Fruit fly (Drosophila melanogaster) whole organism, adult: ENCODE results near the gene CG12592.
"Not testable (repeated sequence)": the region's sequence is repeated elsewhere in the genome, so short reads cannot be mapped to it uniquely, and the experiment has no call there.

Experiments used
- Hr96 ChIP-seq: fragments of 200-800 bp; sonication (Bioruptor generic); optimal IDR thresholded peaks from 2 replicates; lab custom pipeline; 2016; ENCODE audit warnings: missing biosample characterization, missing genetic modification characterization
- bab1 ChIP-seq: fragments of 200-800 bp; sonication (Bioruptor generic); optimal IDR thresholded peaks from 3 replicates; lab custom pipeline; 2019; ENCODE audit warnings: missing biosample characterization, mild to moderate bottlenecking, missing genetic modification characterization, moderate library complexity
- cic ChIP-seq: fragments of 200-800 bp; sonication (Bioruptor generic); optimal IDR thresholded peaks from 2 replicates; lab custom pipeline; 2017; ENCODE audit warnings: missing biosample characterization, mild to moderate bottlenecking, missing genetic modification characterization, moderate library complexity
- cnc ChIP-seq, 2 experiments: fragments of >200 bp; optimal IDR thresholded peaks; 2 replicates each; lab custom pipeline; 2017

DNA sequence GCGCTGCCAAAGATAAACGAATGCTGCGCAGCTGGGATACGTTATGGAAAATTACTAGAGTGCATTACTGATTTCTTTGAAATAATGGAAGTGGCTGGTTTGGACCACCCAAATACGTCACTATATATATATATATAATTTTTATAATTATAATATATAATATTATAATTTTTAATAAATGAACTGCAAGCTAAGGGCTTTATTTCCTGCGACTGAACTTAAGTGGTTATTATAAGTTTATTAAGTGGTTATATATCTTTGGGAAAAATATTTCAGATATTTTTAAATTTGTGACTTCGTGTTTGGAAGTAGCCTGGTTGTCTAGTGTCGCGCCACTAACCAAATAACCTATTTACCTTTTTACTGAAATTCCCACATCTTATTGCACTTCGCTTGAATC is 10.3 kb downstream of the CG12592 start, which contains the start of gene CG31406:
- TF ChIP-seq Hr96; bab1 (GFP tag; lab: Kevin White, UChicago); cnc (optimal IDR thresholded peaks at IDR 0.05; lab: Kevin White, UChicago); cic (GFP tag; lab: Kevin White, UChicago): not testable (repeated sequence)
